Worm (Caenorhabditis elegans) whole organism, L2 larva: ENCODE data around the gene srg-69.

ENCODE experiments used
- C34F6.9 ChIP-seq: fragments of 150-350 bp; optimal IDR thresholded peaks from 2 replicates; lab custom pipeline; 2014; ENCODE audit warnings: missing biosample characterization, missing genetic modification characterization
- F13H6.1 ChIP-seq: sonication (generic microtip); optimal IDR thresholded peaks from 2 replicates; lab custom pipeline; 2016; ENCODE audit warnings: missing genetic modification characterization, missing compliant biosample characterization
- R02D3.7 ChIP-seq: fragments of 150-350 bp; optimal IDR thresholded peaks from 2 replicates; lab custom pipeline; 2014; ENCODE audit warnings: missing biosample characterization, missing genetic modification characterization
- Y55F3AM.14 ChIP-seq: fragments of 200-800 bp; sonication (Bioruptor generic); optimal IDR thresholded peaks from 2 replicates; lab custom pipeline; 2018; ENCODE audit warnings: mild to moderate bottlenecking, missing genetic modification characterization, missing compliant biosample characterization
- ZK546.5 ChIP-seq: sonication (generic microtip); optimal IDR thresholded peaks from 2 replicates; lab custom pipeline; 2017; ENCODE audit warnings: missing biosample characterization, missing genetic modification characterization
- alr-1 ChIP-seq: fragments of 150-350 bp; optimal IDR thresholded peaks from 2 replicates; lab custom pipeline; 2014; ENCODE audit warnings: missing biosample characterization, missing genetic modification characterization
- ama-1 ChIP-seq: fragments of 150-350 bp; optimal IDR thresholded peaks from 2 replicates; lab custom pipeline; 2018; ENCODE audit warnings: inconsistent platforms
- blmp-1 ChIP-seq: sonication (generic microtip); optimal IDR thresholded peaks from 2 replicates; lab custom pipeline; 2017; ENCODE audit warnings: missing genetic modification characterization, mild to moderate bottlenecking, missing compliant biosample characterization, antibody characterized with exemption, moderate library complexity; ENCODE audit not compliant: insufficient read depth
- ceh-16 ChIP-seq: fragments of 150-350 bp; optimal IDR thresholded peaks from 2 replicates; lab custom pipeline; 2014; ENCODE audit warnings: missing biosample characterization, missing genetic modification characterization
- ceh-82 ChIP-seq: fragments of 150-350 bp; optimal IDR thresholded peaks from 2 replicates; lab custom pipeline; 2014; ENCODE audit warnings: missing biosample characterization, missing genetic modification characterization
- crh-2 ChIP-seq: sonication (generic microtip); optimal IDR thresholded peaks from 2 replicates; lab custom pipeline; 2017; ENCODE audit warnings: missing biosample characterization, missing genetic modification characterization
- dmd-4 ChIP-seq: sonication (generic microtip); optimal IDR thresholded peaks from 2 replicates; lab custom pipeline; 2017; ENCODE audit warnings: missing biosample characterization, missing genetic modification characterization
- egl-27 ChIP-seq: sonication (generic microtip); optimal IDR thresholded peaks from 3 replicates; lab custom pipeline; 2017; ENCODE audit warnings: missing biosample characterization, missing genetic modification reagents, missing genetic modification characterization
- fos-1 ChIP-seq: fragments of 150-350 bp; optimal IDR thresholded peaks from 2 replicates; lab custom pipeline; 2014; ENCODE audit warnings: missing biosample characterization, missing genetic modification characterization
- gmeb-1 ChIP-seq: fragments of 150-350 bp; optimal IDR thresholded peaks from 2 replicates; lab custom pipeline; 2014; ENCODE audit warnings: missing biosample characterization, missing genetic modification characterization
- lin-39 ChIP-seq: fragments of 150-350 bp; optimal IDR thresholded peaks from 2 replicates; lab custom pipeline; 2014; ENCODE audit warnings: missing biosample characterization, missing genetic modification reagents, missing genetic modification characterization
- mab-5 ChIP-seq: fragments of 150-350 bp; optimal IDR thresholded peaks from 2 replicates; lab custom pipeline; 2014; ENCODE audit warnings: missing biosample characterization, missing genetic modification characterization
- mbf-1 ChIP-seq: sonication (generic microtip); optimal IDR thresholded peaks from 2 replicates; lab custom pipeline; 2017; ENCODE audit warnings: missing biosample characterization, missing genetic modification characterization
- mdl-1 ChIP-seq, 2 experiments: fragments of 150-350 bp in 1 of 2; sonication (generic microtip) in 1 of 2; optimal IDR thresholded peaks; 2 replicates each; lab custom pipeline; 2017; ENCODE audit warnings: missing biosample characterization in 2 of 2, missing genetic modification characterization in 2 of 2
- nhr-10 ChIP-seq: sonication (generic microtip); optimal IDR thresholded peaks from 2 replicates; lab custom pipeline; 2017; ENCODE audit warnings: missing biosample characterization, missing genetic modification characterization
- nhr-11 ChIP-seq: fragments of 150-350 bp; optimal IDR thresholded peaks from 2 replicates; lab custom pipeline; 2014; ENCODE audit warnings: missing biosample characterization, missing genetic modification characterization
- nhr-12 ChIP-seq: fragments of 150-350 bp; optimal IDR thresholded peaks from 2 replicates; lab custom pipeline; 2014; ENCODE audit warnings: missing biosample characterization, missing genetic modification characterization
- nhr-129 ChIP-seq: fragments of 150-350 bp; optimal IDR thresholded peaks from 2 replicates; lab custom pipeline; 2014; ENCODE audit warnings: missing biosample characterization, missing genetic modification characterization
- nhr-23 ChIP-seq: fragments of 150-350 bp; optimal IDR thresholded peaks from 2 replicates; lab custom pipeline; 2014; ENCODE audit warnings: missing biosample characterization, missing genetic modification reagents, missing genetic modification characterization
- nhr-237 ChIP-seq: fragments of 150-350 bp; optimal IDR thresholded peaks from 2 replicates; lab custom pipeline; 2014; ENCODE audit warnings: missing biosample characterization, missing genetic modification characterization
- nhr-6 ChIP-seq: fragments of 150-350 bp; optimal IDR thresholded peaks from 2 replicates; lab custom pipeline; 2014; ENCODE audit warnings: missing biosample characterization, missing genetic modification characterization
- peb-1 ChIP-seq: fragments of 150-350 bp; optimal IDR thresholded peaks from 2 replicates; lab custom pipeline; 2014; ENCODE audit warnings: missing biosample characterization, missing genetic modification characterization
- sem-4 ChIP-seq: fragments of 150-350 bp; optimal IDR thresholded peaks from 2 replicates; lab custom pipeline; 2014; ENCODE audit warnings: missing biosample characterization, missing genetic modification reagents, missing genetic modification characterization
- skn-1 ChIP-seq: sonication (generic microtip); optimal IDR thresholded peaks from 2 replicates; lab custom pipeline; 2017; ENCODE audit warnings: missing biosample characterization, missing genetic modification characterization
- sma-3 ChIP-seq: sonication (generic microtip); optimal IDR thresholded peaks from 2 replicates; lab custom pipeline; 2016; ENCODE audit warnings: missing genetic modification reagents, missing genetic modification characterization, missing compliant biosample characterization
- sma-9 ChIP-seq, 2 experiments: fragments of 150-350 bp in 1 of 2; sonication (generic microtip) in 1 of 2; optimal IDR thresholded peaks; 2 replicates each; lab custom pipeline; 2014 to 2016; ENCODE audit warnings: missing genetic modification characterization in 2 of 2, mild to moderate bottlenecking in 1 of 2, missing biosample characterization in 1 of 2, missing compliant biosample characterization in 1 of 2, missing genetic modification reagents in 1 of 2, moderate library complexity in 1 of 2
- snpc-4 ChIP-seq: fragments of 150-350 bp; optimal IDR thresholded peaks from 2 replicates; lab custom pipeline; 2014; ENCODE audit warnings: missing biosample characterization, missing genetic modification characterization
- unc-39 ChIP-seq: fragments of 150-350 bp; optimal IDR thresholded peaks from 2 replicates; lab custom pipeline; 2014; ENCODE audit warnings: missing biosample characterization, missing genetic modification characterization
- unc-62 ChIP-seq: fragments of 150-350 bp; optimal IDR thresholded peaks from 2 replicates; lab custom pipeline; 2014; ENCODE audit warnings: missing biosample characterization, missing genetic modification reagents, missing genetic modification characterization
- zag-1 ChIP-seq: fragments of 150-350 bp; optimal IDR thresholded peaks from 2 replicates; lab custom pipeline; 2014; ENCODE audit warnings: missing biosample characterization, missing genetic modification characterization
- ztf-1 ChIP-seq: fragments of 200-800 bp; sonication (Bioruptor generic); conservative IDR thresholded peaks from 2 replicates; pipeline ENCODE4 v1.3.6; 2022; ENCODE audit warnings: missing genetic modification characterization, missing compliant biosample characterization
- ztf-11 ChIP-seq: sonication (generic microtip); optimal IDR thresholded peaks from 2 replicates; lab custom pipeline; 2017; ENCODE audit warnings: missing biosample characterization, missing genetic modification characterization
- ztf-4 ChIP-seq: fragments of 150-350 bp; optimal IDR thresholded peaks from 2 replicates; lab custom pipeline; 2014; ENCODE audit warnings: missing biosample characterization, missing genetic modification characterization

Gene srg-69

ce11 chrII:5373275-5374047, 18.0 kb downstream of the srg-69 start, which contains the start of the genes agt-2 and F09E5.3 (continued):
- TF ChIP-seq sma-9 (GFP tag; optimal IDR thresholded peaks at IDR 0.05; lab: Kevin White, UChicago) (peak; percentile 95), sma-9 (tag; optimal IDR thresholded peaks at IDR 0.05; lab: Kevin White, UChicago) (no peak), alr-1 (tag; lab: Kevin White, UChicago) (no peak), nhr-237 (tag; lab: Kevin White, UChicago) (peak; percentile 11), unc-62 (GFP tag; lab: Kevin White, UChicago) (no peak), snpc-4 (peak; percentile 82), ceh-82 (tag; lab: Kevin White, UChicago) (peak; percentile 24), zag-1 (tag; lab: Kevin White, UChicago) (peak; percentile 74), gmeb-1 (tag; lab: Kevin White, UChicago) (peak; percentile 92), Y55F3AM.14 (GFP tag; lab: Kevin White, UChicago) (no peak), sma-3 (GFP tag; lab: Kevin White, UChicago) (peak; percentile 89), nhr-12 (tag; lab: Kevin White, UChicago) (peak; percentile 55), peb-1 (tag; lab: Kevin White, UChicago) (no peak), fos-1 (tag; lab: Kevin White, UChicago) (peak; percentile 92), mab-5 (tag; lab: Kevin White, UChicago) (peak; percentile 94), ztf-4 (tag; lab: Kevin White, UChicago) (peak; percentile 83), ama-1 (lab: Kevin White, UChicago) (peak; percentile 71), nhr-10 (tag; lab: Kevin White, UChicago) (peak; percentile 37), mbf-1 (tag; lab: Kevin White, UChicago) (no peak), blmp-1 (tag; lab: Kevin White, UChicago) (peak; percentile 63), nhr-23 (tag; lab: Kevin White, UChicago) (no peak), ZK546.5 (peak; percentile 43), C34F6.9 (tag; lab: Kevin White, UChicago) (peak; percentile 99), ceh-16 (tag; lab: Kevin White, UChicago) (peak; percentile 86), lin-39 (no peak), unc-39 (tag; lab: Kevin White, UChicago) (no peak), skn-1 (tag; lab: Kevin White, UChicago) (peak; percentile 52)

DNA sequence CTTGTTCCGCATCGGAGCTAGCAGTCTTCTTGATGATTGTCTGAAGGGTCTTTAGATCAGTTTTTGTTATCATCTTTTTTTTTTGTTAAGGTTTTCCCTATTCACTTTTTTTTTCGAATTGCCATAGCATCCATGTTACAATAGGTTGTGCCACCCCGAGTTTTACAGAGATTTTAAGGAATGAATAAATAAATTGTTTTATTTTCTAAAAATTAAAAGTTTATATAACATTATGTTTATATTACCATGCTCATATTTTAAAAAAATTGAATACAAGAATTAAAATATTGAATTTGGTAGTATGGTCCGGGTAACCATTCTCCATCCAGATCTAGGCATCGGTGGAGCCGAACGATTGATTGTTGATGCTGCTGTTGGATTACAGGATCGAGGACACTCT, 19.5 kb downstream of the srg-69 start, which contains the start of gene algn-2:
Gene algn-2 (plus strand): TSS at position 301 of the 400 bp plus-strand sequence.
- TF ChIP-seq R02D3.7 (tag; lab: Kevin White, UChicago): no peak
- no peak for TF ChIP-seq nhr-10 (tag; lab: Kevin White, UChicago)
- no peak for TF ChIP-seq mab-5 (tag; lab: Kevin White, UChicago)
- no peak for TF ChIP-seq nhr-6 (tag; lab: Kevin White, UChicago)
- no peak for TF ChIP-seq ztf-1 (GFP tag; lab: Robert Waterston, UW)
- no peak for TF ChIP-seq zag-1 (tag; lab: Kevin White, UChicago)
- TF ChIP-seq crh-2 (tag; lab: Kevin White, UChicago): no peak
- TF ChIP-seq mdl-1 (tag; optimal IDR thresholded peaks at IDR 0.05; lab: Kevin White, UChicago): no peak
- no peak for TF ChIP-seq egl-27 (tag; lab: Kevin White, UChicago)
- no peak for TF ChIP-seq dmd-4 (tag; lab: Kevin White, UChicago)
- no peak for TF ChIP-seq Y55F3AM.14 (GFP tag; lab: Kevin White, UChicago)
- TF ChIP-seq gmeb-1 (tag; lab: Kevin White, UChicago): no peak
- no peak for TF ChIP-seq nhr-129 (tag; lab: Kevin White, UChicago)
- no peak for TF ChIP-seq nhr-11 (tag; lab: Kevin White, UChicago)
- no peak for TF ChIP-seq unc-62 (GFP tag; lab: Kevin White, UChicago)
- no peak for TF ChIP-seq sma-3 (GFP tag; lab: Kevin White, UChicago)
- no peak for TF ChIP-seq ztf-11 (tag; lab: Kevin White, UChicago)
- TF ChIP-seq skn-1 (tag; lab: Kevin White, UChicago): no peak
- TF ChIP-seq sem-4 (tag; lab: Kevin White, UChicago): no peak
- TF ChIP-seq F13H6.1 (tag; lab: Kevin White, UChicago): no peak
